Fruit fly (Drosophila melanogaster): Measurements from ENCODE around the gene Grip71.

Grip71 gene

dm6 chr2L:18737239-18737638, 28.6 kb downstream of the Grip71 start (continued):
- no peak for TF ChIP-seq CG4707 (GFP tag; optimal IDR thresholded peaks at IDR 0.05)
- TF ChIP-seq CG4360 (GFP tag; IDR thresholded peaks at IDR 0.05), result no peak
- peak; percentile 23 for TF ChIP-seq kni (GFP tag; optimal IDR thresholded peaks at IDR 0.05)
- no peak for TF ChIP-seq Hr78 (GFP tag; optimal IDR thresholded peaks at IDR 0.05)
- peak; percentile 66 for TF ChIP-seq scrt (GFP tag; optimal IDR thresholded peaks at IDR 0.05)
- no peak for TF ChIP-seq Hmr (GFP tag; optimal IDR thresholded peaks at IDR 0.05)
- no peak for TF ChIP-seq br (optimal IDR thresholded peaks at IDR 0.05)
- no peak for TF ChIP-seq croc (GFP tag; conservative IDR thresholded peaks at IDR 0.05)
- peak; percentile 31 for TF ChIP-seq ftz-f1 (GFP tag; optimal IDR thresholded peaks at IDR 0.05)
- no peak for TF ChIP-seq chn (GFP tag; optimal IDR thresholded peaks at IDR 0.05)
- no peak for TF ChIP-seq CG8944 (GFP tag; optimal IDR thresholded peaks at IDR 0.05)
- TF ChIP-seq onecut (GFP tag; IDR thresholded peaks at IDR 0.05), result no peak
- no peak for TF ChIP-seq CG10654 (GFP tag; optimal IDR thresholded peaks at IDR 0.05)
- no peak for TF ChIP-seq trem (tag; optimal IDR thresholded peaks at IDR 0.05)
- TF ChIP-seq unc-4 (GFP tag; IDR thresholded peaks at IDR 0.05; ENCODE audit: partially characterized antibody), result no peak
- no peak for TF ChIP-seq CG7786 (GFP tag; optimal IDR thresholded peaks at IDR 0.05)
- TF ChIP-seq CG15011 (GFP tag; optimal IDR thresholded peaks at IDR 0.05), result no peak
- TF ChIP-seq CG14014 (GFP tag; IDR thresholded peaks at IDR 0.05), result no peak
- no peak for TF ChIP-seq CG3407 (GFP tag; optimal IDR thresholded peaks at IDR 0.05)
- no peak for TF ChIP-seq nau (GFP tag; optimal IDR thresholded peaks at IDR 0.05)
- TF ChIP-seq CG32767 (GFP tag; IDR thresholded peaks at IDR 0.05), result peak; percentile 22; the same call in 1 of the 2 replicates
- TF ChIP-seq tx (GFP tag; optimal IDR thresholded peaks at IDR 0.05), result no peak
- peak; percentile 94 for TF ChIP-seq Nf-YC (tag; optimal IDR thresholded peaks at IDR 0.05)
- TF ChIP-seq ranshi (GFP tag; IDR thresholded peaks at IDR 0.05), result no peak
- no peak for TF ChIP-seq zen2 (GFP tag; IDR thresholded peaks at IDR 0.05; ENCODE audit: partially characterized antibody)
- TF ChIP-seq CG14860 (GFP tag; IDR thresholded peaks at IDR 0.05; ENCODE audit: partially characterized antibody), result no peak
- TF ChIP-seq CG2199 (GFP tag; IDR thresholded peaks at IDR 0.05), result peak; percentile 94
- TF ChIP-seq Chrac-16 (GFP tag; optimal IDR thresholded peaks at IDR 0.05), result no peak
- TF ChIP-seq vnd (GFP tag; IDR thresholded peaks at IDR 0.05; ENCODE audit: partially characterized antibody), result no peak
- TF ChIP-seq Abd-B (GFP tag; optimal IDR thresholded peaks at IDR 0.05), result no peak
- no peak for TF ChIP-seq CG32532 (GFP tag; IDR thresholded peaks at IDR 0.05)
- no peak for TF ChIP-seq al (GFP tag; IDR thresholded peaks at IDR 0.05)
- no peak for TF ChIP-seq usp (GFP tag; optimal IDR thresholded peaks at IDR 0.05)
- TF ChIP-seq Hr3 (GFP tag; optimal IDR thresholded peaks at IDR 0.05), result no peak
- no peak for TF ChIP-seq ac (GFP tag; optimal IDR thresholded peaks at IDR 0.05)
- peak; percentile 27 for TF ChIP-seq zen (tag; optimal IDR thresholded peaks at IDR 0.05)
- no peak for TF ChIP-seq Hey (tag; optimal IDR thresholded peaks at IDR 0.05)
- TF ChIP-seq HHEX (GFP tag; optimal IDR thresholded peaks at IDR 0.05), result no peak
- TF ChIP-seq CG14050 (GFP tag; IDR thresholded peaks at IDR 0.05), result no peak
- TF ChIP-seq Hr51 (GFP tag; optimal IDR thresholded peaks at IDR 0.05), result no peak
- no peak for TF ChIP-seq CG1603 (tag; optimal IDR thresholded peaks at IDR 0.05)
- no peak for TF ChIP-seq Dip3 (GFP tag; optimal IDR thresholded peaks at IDR 0.05)
- no peak for TF ChIP-seq E2f2 (GFP tag; IDR thresholded peaks at IDR 0.05)
- no peak for TF ChIP-seq CG7987 (GFP tag; optimal IDR thresholded peaks at IDR 0.05)
- TF ChIP-seq CG9817 (tag; optimal IDR thresholded peaks at IDR 0.05), result no peak
- TF ChIP-seq CrebB (tag; optimal IDR thresholded peaks at IDR 0.05), result no peak
